Fruit fly (Drosophila melanogaster) Kc167 (cell line): Measurements from ENCODE around the gene Arv1.

Experiments used
- Myc ChIP-seq: fragments of >200 bp; optimal IDR thresholded peaks from 2 replicates; lab custom pipeline; 2017; ENCODE audit warnings: missing external identifiers
- Sin3A ChIP-seq: fragments of >200 bp; optimal IDR thresholded peaks from 2 replicates; lab custom pipeline; 2018; ENCODE audit warnings: missing external identifiers
- h ChIP-seq: fragments of >200 bp; optimal IDR thresholded peaks from 3 replicates; lab custom pipeline; 2018; ENCODE audit warnings: missing external identifiers
- insv ChIP-seq: fragments of >200 bp; optimal IDR thresholded peaks from 3 replicates; lab custom pipeline; 2018; ENCODE audit warnings: missing external identifiers
- psq ChIP-seq: fragments of >200 bp; optimal IDR thresholded peaks from 2 replicates; lab custom pipeline; 2017; ENCODE audit warnings: missing external identifiers
- ttk ChIP-seq: sonication (Bioruptor generic); optimal IDR thresholded peaks from 2 replicates; lab custom pipeline; 2017; ENCODE audit warnings: missing external identifiers

Arv1 gene

dm6 chr3L:21536857-21537256 lies 7.7 kb upstream of the Arv1 start, which contains the start of gene Rpn10:
Gene Rpn10 (plus strand): TSS chr3L:21537000.
- TF ChIP-seq h (lab: Kevin White, UChicago) (no peak), Sin3A (lab: Kevin White, UChicago) (no peak), psq (lab: Kevin White, UChicago) (no peak), ttk (lab: Kevin White, UChicago) (no peak), Myc (lab: Kevin White, UChicago) (no peak), insv (lab: Kevin White, UChicago) (no peak)

dm6 chr3L:21534360-21534759 lies 5.2 kb upstream of the Arv1 start, which contains the start of gene ppk5:
Gene ppk5 (plus strand): TSS chr3L:21534660.
- TF ChIP-seq Myc (lab: Kevin White, UChicago) (no peak), insv (lab: Kevin White, UChicago) (no peak), Sin3A (lab: Kevin White, UChicago) (no peak), ttk (lab: Kevin White, UChicago) (no peak), psq (lab: Kevin White, UChicago) (no peak), h (lab: Kevin White, UChicago) (no peak)

- TF ChIP-seq Sin3A (lab: Kevin White, UChicago) (no peak), Myc (lab: Kevin White, UChicago) (no peak), psq (lab: Kevin White, UChicago) (no peak), insv (lab: Kevin White, UChicago) (no peak), h (lab: Kevin White, UChicago) (no peak), ttk (lab: Kevin White, UChicago) (no peak)
Measured at dm6 chr3L:21533270-21533948, 4.3 kb upstream of the Arv1 start, which contains the start of gene Mkrn1. Gene Mkrn1 (minus strand): TSS chr3L:21533713.

dm6 chr3L:21524071-21524889 lies 4.9 kb downstream of the Arv1 start:
- TF ChIP-seq insv (lab: Kevin White, UChicago) (no peak), Myc (lab: Kevin White, UChicago) (no peak), h (lab: Kevin White, UChicago) (no peak), Sin3A (lab: Kevin White, UChicago) (no peak), psq (lab: Kevin White, UChicago) (no peak), ttk (lab: Kevin White, UChicago) (no peak)

DNA sequence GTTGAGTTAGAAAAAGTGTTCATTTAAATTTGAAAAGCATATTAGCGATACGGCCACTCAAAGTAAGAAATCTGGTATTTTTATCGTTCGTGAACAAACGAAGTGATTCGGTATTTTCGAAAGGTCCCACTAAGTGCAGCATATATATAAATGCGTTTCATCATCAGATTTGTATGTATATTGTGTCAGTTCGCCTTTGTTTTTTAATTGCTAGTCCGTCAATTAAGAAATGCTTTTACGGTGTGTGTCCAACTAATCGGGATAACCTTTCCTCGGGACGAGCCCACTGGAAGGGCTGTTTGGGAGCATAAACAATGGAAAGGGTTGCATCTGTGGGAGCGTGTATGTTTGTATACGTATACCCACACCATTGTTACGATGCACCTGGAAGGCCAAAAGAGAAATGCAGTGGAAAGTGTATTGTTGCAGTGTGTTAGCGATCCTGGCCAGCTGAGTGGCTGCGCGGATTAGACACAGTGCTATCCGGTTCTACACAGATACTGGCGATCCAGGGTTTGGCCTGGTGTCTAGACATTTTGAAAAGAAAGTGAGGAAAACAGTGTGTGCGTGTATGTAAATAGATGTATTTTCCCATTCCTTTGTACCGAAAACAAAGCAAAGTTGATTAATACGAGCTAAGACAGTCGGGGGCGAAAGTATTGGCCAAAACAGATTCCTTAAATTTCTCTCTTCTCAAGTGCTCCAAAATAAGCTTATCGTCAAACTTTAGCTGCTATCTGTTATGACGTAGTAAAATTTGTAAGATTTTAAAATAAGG lies 5.9 kb downstream of the Arv1 start, which contains the start of gene CG7611:
TSS of gene CG7611 (plus strand) at position 128 of the 778 bp plus-strand sequence.
- no peak for TF ChIP-seq Sin3A (lab: Kevin White, UChicago)
- no peak for TF ChIP-seq h (lab: Kevin White, UChicago)
- no peak for TF ChIP-seq psq (lab: Kevin White, UChicago)
- no peak for TF ChIP-seq insv (lab: Kevin White, UChicago)

DNA sequence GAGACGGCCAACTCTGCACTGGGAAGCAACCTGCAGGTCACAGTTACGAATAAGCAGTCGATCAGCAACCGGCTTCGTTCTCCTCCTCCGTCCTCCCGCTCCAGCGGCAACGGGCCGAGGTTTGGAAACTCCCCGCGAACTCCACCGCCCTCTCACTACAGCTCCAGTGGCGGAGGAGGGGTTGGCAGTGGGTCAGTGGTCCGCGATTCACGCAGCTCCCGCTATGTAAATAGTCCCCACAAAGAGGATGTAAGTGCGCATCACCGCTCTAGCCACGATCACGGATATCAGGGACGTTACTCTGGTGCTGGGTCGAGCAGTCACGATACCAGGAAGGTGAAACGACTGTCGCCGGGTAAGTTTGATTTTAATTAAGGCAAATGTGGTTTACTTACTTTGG lies 10.8 kb downstream of the Arv1 start:
- TF ChIP-seq Myc (lab: Kevin White, UChicago) (no peak), ttk (lab: Kevin White, UChicago) (no peak), h (lab: Kevin White, UChicago) (no peak), Sin3A (lab: Kevin White, UChicago) (no peak), psq (lab: Kevin White, UChicago) (no peak)

dm6 chr3L:21516716-21517266 lies 12.3 kb downstream of the Arv1 start:
- TF ChIP-seq Sin3A (lab: Kevin White, UChicago) (no peak), Myc (lab: Kevin White, UChicago) (no peak), ttk (lab: Kevin White, UChicago) (no peak), insv (lab: Kevin White, UChicago) (no peak), psq (lab: Kevin White, UChicago) (no peak), h (lab: Kevin White, UChicago) (no peak)

- no peak for TF ChIP-seq Myc (lab: Kevin White, UChicago)
- no peak for TF ChIP-seq psq (lab: Kevin White, UChicago)
- TF ChIP-seq ttk (lab: Kevin White, UChicago): no peak
- TF ChIP-seq insv (lab: Kevin White, UChicago): no peak
- no peak for TF ChIP-seq h (lab: Kevin White, UChicago)
- no peak for TF ChIP-seq Sin3A (lab: Kevin White, UChicago)
Measured at dm6 chr3L:21515823-21516715, 13.1 kb downstream of the Arv1 start, which contains the start of the genes SAK and Cdk12. Gene SAK (minus strand): TSS chr3L:21515887. Gene Cdk12 (plus strand): TSS chr3L:21516306.

DNA sequence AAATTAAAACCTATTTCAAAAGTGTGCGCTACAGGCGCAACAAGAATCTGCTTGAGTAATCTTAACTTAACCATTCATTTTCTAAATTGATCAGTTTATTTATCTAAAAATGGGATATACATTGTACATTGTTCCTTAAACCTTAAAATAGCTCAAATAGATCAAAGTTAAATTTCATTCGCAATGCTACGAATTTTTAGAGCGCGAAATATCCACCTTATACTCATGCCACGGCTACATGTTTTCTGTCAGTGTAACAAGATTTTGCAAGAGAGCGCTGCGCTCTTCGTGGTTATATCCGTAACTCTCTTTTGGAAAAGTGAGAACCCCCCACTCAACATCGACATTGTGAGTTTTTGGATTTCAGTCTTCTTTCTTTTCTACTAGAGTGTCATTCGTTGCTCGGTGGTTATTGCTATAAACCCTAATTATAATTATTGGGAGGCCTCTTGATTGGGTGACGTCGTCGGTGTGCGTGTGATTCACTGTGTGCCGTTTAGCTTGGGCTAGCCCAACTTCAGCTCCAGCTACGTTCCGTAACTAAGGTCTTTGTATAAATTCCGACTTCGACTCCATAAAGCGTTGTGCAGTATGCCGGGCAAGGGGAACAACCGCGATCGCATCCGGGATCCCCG lies 19.5 kb downstream of the Arv1 start:
- TF ChIP-seq Sin3A (lab: Kevin White, UChicago): no peak
- no peak for TF ChIP-seq Myc (lab: Kevin White, UChicago)
- TF ChIP-seq ttk (lab: Kevin White, UChicago): no peak
